Worm (Caenorhabditis elegans) whole organism, early embryonic: ENCODE results near the gene C28C12.11.

ENCODE experiments used
- B0310.2 ChIP-seq: sonication (generic microtip); optimal IDR thresholded peaks from 2 replicates; lab custom pipeline; 2016; ENCODE audit warnings: mild to moderate bottlenecking, missing genetic modification characterization, missing compliant biosample characterization
- F13C5.2 ChIP-seq: sonication (generic microtip); optimal IDR thresholded peaks from 2 replicates; lab custom pipeline; 2017; ENCODE audit warnings: mild to moderate bottlenecking, missing genetic modification characterization, inconsistent platforms, missing compliant biosample characterization
- aly-1 ChIP-seq: sonication (generic microtip); optimal IDR thresholded peaks from 2 replicates; lab custom pipeline; 2016; ENCODE audit warnings: missing genetic modification characterization, missing compliant biosample characterization
- ama-1 ChIP-seq: fragments of 150-350 bp; optimal IDR thresholded peaks from 2 replicates; lab custom pipeline; 2014
- ceh-13 ChIP-seq: fragments of 200-800 bp; sonication (Bioruptor generic); optimal IDR thresholded peaks from 2 replicates; lab custom pipeline; 2018; ENCODE audit warnings: mild to moderate bottlenecking, missing genetic modification characterization, missing compliant biosample characterization
- ceh-36 ChIP-seq: sonication (generic microtip); optimal IDR thresholded peaks from 2 replicates; lab custom pipeline; 2016; ENCODE audit warnings: missing genetic modification characterization, inconsistent platforms, missing compliant biosample characterization
- ets-7 ChIP-seq: sonication (generic microtip); optimal IDR thresholded peaks from 2 replicates; lab custom pipeline; 2016; ENCODE audit warnings: missing genotype, missing genetic modification characterization, missing compliant biosample characterization
- flt-1 ChIP-seq: fragments of 200-800 bp; sonication (Bioruptor generic); IDR thresholded peaks from 2 replicates; pipeline ENCODE4 v1.3.6; 2022; ENCODE audit warnings: missing genetic modification characterization, missing compliant biosample characterization
- hmbx-1 ChIP-seq: sonication (generic microtip); optimal IDR thresholded peaks from 2 replicates; lab custom pipeline; 2016; ENCODE audit warnings: mild to moderate bottlenecking, missing genetic modification characterization, missing compliant biosample characterization
- hmg-4 ChIP-seq: fragments of 200-800 bp; sonication (Bioruptor generic); optimal IDR thresholded peaks from 2 replicates; lab custom pipeline; 2018; ENCODE audit warnings: mild to moderate bottlenecking, missing genetic modification characterization, missing compliant biosample characterization
- hnd-1 ChIP-seq: sonication (generic microtip); optimal IDR thresholded peaks from 2 replicates; lab custom pipeline; 2016; ENCODE audit warnings: missing genetic modification characterization, missing compliant biosample characterization
- pes-1 ChIP-seq: fragments of 200-800 bp; sonication (Bioruptor generic); IDR thresholded peaks from 2 replicates; pipeline ENCODE4 v1.3.6; 2022; ENCODE audit warnings: missing genetic modification reagents, missing genetic modification characterization, missing compliant biosample characterization
- scrt-1 ChIP-seq: fragments of 200-800 bp; sonication (Bioruptor generic); IDR thresholded peaks from 2 replicates; pipeline ENCODE4 v1.3.6; 2022; ENCODE audit warnings: missing genetic modification characterization, missing compliant biosample characterization
- sea-1 ChIP-seq: fragments of 200-800 bp; sonication (Bioruptor generic); conservative IDR thresholded peaks from 2 replicates; pipeline ENCODE4 v1.3.6; 2022; ENCODE audit warnings: missing genetic modification characterization, missing compliant biosample characterization
- tbx-11 ChIP-seq: fragments of 200-800 bp; sonication (Bioruptor generic); IDR thresholded peaks from 2 replicates; pipeline ENCODE4 v1.3.6; 2022; ENCODE audit warnings: missing genetic modification characterization, missing compliant biosample characterization
- tbx-37 ChIP-seq: fragments of 200-800 bp; sonication (Bioruptor generic); conservative IDR thresholded peaks from 2 replicates; pipeline ENCODE4 v1.3.6; 2022; ENCODE audit warnings: missing genetic modification reagents, missing genetic modification characterization, missing compliant biosample characterization
- tra-4 ChIP-seq: sonication (generic microtip); optimal IDR thresholded peaks from 2 replicates; lab custom pipeline; 2017; ENCODE audit warnings: missing genetic modification characterization, missing compliant biosample characterization

Gene C28C12.11

DNA sequence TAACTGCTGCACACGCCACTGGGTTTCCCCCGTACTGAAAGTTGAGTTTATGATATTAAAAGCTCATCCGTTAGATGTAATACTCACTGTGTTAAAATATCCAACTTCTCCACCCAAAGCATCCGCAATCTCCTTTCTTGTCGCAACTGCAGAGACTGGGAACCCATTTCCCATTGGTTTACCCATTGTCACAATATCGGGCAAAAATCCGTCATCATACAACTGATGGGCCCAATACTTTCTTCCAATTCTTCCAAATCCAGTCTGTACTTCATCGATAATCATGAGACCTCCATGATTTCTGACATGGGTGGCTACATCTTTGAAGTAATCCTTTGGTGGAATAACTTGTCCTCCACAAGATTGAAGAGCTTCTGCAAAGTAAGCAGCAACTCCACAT is 24.0 kb upstream of the C28C12.11 start:
- no peak for TF ChIP-seq ets-7 (tag; lab: Kevin White, UChicago)
- no peak for TF ChIP-seq aly-1
- no peak for TF ChIP-seq hmbx-1
- TF ChIP-seq hmg-4 (GFP tag; lab: Kevin White, UChicago), result no peak
- no peak for TF ChIP-seq B0310.2 (tag; lab: Kevin White, UChicago)
- no peak for TF ChIP-seq ceh-13 (GFP tag; lab: Kevin White, UChicago)
- no peak for TF ChIP-seq ama-1 (lab: Kevin White, UChicago)
- no peak for TF ChIP-seq tbx-37 (GFP tag; lab: Robert Waterston, UW)
- TF ChIP-seq F13C5.2 (tag; lab: Kevin White, UChicago), result no peak
- no peak for TF ChIP-seq tra-4 (tag; lab: Kevin White, UChicago)

DNA sequence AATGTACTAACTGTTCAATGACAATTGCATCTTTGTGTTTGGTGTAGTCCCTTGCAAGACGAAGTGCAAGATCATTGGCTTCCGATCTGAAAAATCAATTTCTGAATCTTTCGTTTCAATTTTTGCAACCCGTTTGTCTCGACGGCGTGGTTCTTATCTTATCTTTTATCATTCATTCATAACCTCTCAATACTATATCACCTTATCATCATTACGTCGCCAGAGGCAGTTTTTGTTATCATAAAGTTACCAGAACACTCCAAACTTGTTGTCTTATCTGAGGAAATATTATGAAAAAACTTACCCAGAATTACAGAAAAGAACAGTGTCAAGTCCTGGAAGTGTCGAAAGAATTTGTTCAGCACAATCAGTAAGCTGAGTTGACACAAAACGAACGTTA is 23.3 kb upstream of the C28C12.11 start:
- no peak for TF ChIP-seq hmbx-1
- TF ChIP-seq aly-1, result no peak
- no peak for TF ChIP-seq ama-1 (lab: Kevin White, UChicago)
- no peak for TF ChIP-seq B0310.2 (tag; lab: Kevin White, UChicago)
- TF ChIP-seq F13C5.2 (tag; lab: Kevin White, UChicago), result no peak
- TF ChIP-seq flt-1 (GFP tag; lab: Robert Waterston, UW), result no peak
- no peak for TF ChIP-seq sea-1 (GFP tag; lab: Robert Waterston, UW)
- TF ChIP-seq tbx-11 (GFP tag; lab: Robert Waterston, UW), result no peak
- TF ChIP-seq hnd-1, result no peak
- TF ChIP-seq ceh-13 (GFP tag; lab: Kevin White, UChicago), result no peak

DNA sequence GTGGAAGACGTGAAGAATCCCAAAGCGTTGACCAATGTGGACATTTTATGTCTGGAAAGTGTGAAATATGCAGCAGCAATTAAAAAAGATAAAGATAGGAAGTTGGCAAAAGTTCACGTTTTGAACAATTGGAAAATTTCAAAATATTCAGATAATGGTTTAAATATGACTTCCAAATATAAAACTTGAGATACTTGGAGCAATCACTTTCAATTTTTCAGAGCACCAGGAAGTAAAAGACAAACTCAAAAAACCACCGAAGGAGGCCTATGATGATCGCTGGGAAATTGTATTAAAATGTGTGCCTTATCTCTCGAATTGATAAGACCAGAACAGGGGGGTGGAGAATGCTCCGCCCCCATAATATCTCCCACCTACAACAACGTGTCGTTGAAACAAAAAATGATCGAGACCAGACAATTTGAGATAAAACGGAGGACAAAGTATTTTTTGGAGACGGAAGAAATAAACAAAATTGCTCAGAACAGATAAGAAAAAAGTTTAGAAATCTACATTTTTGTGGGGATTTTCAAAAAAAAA is 22.1 kb upstream of the C28C12.11 start, which contains the start of gene eppl-1:
Gene eppl-1, minus strand, starts transcription at position 51 of the 540 bp plus-strand sequence.
- TF ChIP-seq hnd-1 (no peak), sea-1 (GFP tag; lab: Robert Waterston, UW) (no peak), hmbx-1 (no peak), tbx-37 (GFP tag; lab: Robert Waterston, UW) (no peak), B0310.2 (tag; lab: Kevin White, UChicago) (no peak), F13C5.2 (tag; lab: Kevin White, UChicago) (no peak), aly-1 (no peak), ets-7 (tag; lab: Kevin White, UChicago) (no peak), flt-1 (GFP tag; lab: Robert Waterston, UW) (no peak), pes-1 (GFP tag; lab: Robert Waterston, UW) (no peak), tbx-11 (GFP tag; lab: Robert Waterston, UW) (no peak)

DNA sequence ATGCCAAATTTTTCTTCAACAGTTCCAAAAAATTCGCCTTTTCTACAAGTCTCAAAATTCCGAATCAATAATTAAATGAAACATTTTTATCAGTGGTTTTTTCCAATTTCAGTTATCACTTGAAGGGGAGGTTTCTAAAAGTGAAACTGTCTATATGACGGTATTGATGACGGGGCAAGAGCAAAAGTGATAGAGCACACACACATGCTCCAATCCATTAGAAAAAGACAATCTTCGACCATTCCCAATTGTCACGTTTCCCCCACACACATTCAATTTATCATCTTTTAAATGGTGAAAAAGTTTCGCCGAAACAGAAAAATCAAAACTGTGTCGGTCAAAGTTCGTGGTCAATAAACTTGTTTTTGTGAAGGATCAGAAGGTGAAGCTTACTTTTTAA is 20.7 kb upstream of the C28C12.11 start:
- TF ChIP-seq tbx-37 (GFP tag; lab: Robert Waterston, UW) (no peak), ama-1 (lab: Kevin White, UChicago) (no peak), ceh-13 (GFP tag; lab: Kevin White, UChicago) (no peak), sea-1 (GFP tag; lab: Robert Waterston, UW) (no peak), ceh-36 (tag; lab: Kevin White, UChicago) (no peak), hmg-4 (GFP tag; lab: Kevin White, UChicago) (no peak), scrt-1 (GFP tag; lab: Robert Waterston, UW) (no peak), B0310.2 (tag; lab: Kevin White, UChicago) (no peak), F13C5.2 (tag; lab: Kevin White, UChicago) (no peak), pes-1 (GFP tag; lab: Robert Waterston, UW) (no peak)

DNA sequence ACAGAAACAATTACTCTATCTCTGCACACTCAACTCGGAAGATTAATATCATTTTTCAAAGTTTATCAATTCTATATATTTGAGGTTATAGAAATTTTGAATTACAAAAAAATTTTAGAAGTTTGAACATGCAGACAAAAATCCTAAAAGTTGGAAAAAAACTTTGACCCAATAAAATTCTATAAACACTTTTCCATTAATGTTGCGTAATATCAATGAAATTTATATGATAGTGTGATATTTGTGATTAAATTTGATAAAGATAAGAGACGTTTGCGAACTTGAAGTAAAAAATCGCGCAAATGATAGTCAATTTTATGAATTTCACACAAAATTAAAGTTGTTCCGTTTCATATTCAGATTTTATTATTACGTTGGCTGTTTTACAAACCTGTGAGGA is 19.8 kb upstream of the C28C12.11 start:
- TF ChIP-seq hmbx-1, result no peak
- TF ChIP-seq hnd-1, result no peak
- TF ChIP-seq hmg-4 (GFP tag; lab: Kevin White, UChicago), result no peak
- no peak for TF ChIP-seq tra-4 (tag; lab: Kevin White, UChicago)
- TF ChIP-seq B0310.2 (tag; lab: Kevin White, UChicago), result no peak
- TF ChIP-seq scrt-1 (GFP tag; lab: Robert Waterston, UW), result no peak
- TF ChIP-seq flt-1 (GFP tag; lab: Robert Waterston, UW), result no peak

DNA sequence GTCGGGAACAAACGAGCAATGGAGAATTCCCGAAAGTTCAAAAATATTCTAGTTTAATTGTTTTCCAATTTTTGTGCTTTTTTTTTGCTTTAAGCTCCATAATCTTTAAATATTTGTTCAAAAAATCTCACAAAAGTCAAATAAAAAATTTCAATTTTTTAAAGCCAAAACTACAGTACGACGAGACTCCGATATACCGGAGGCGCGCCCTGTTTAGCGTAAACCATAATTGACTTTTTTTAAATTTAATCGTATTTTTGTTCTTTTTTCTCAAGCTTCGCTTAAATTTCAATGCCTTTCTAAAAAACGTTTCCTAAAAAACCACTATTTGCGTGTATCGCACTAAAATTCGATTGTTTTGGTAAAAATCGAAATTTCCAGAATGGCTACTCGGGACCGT is 17.0 kb upstream of the C28C12.11 start, which contains the start of gene syx-4:
Gene syx-4, plus strand, starts transcription at position 382 of the 400 bp plus-strand sequence.
- no peak for TF ChIP-seq F13C5.2 (tag; lab: Kevin White, UChicago)
- TF ChIP-seq ceh-13 (GFP tag; lab: Kevin White, UChicago), result no peak
- no peak for TF ChIP-seq ets-7 (tag; lab: Kevin White, UChicago)
- no peak for TF ChIP-seq flt-1 (GFP tag; lab: Robert Waterston, UW)
- no peak for TF ChIP-seq tbx-37 (GFP tag; lab: Robert Waterston, UW)
- TF ChIP-seq ama-1 (lab: Kevin White, UChicago), result no peak

DNA sequence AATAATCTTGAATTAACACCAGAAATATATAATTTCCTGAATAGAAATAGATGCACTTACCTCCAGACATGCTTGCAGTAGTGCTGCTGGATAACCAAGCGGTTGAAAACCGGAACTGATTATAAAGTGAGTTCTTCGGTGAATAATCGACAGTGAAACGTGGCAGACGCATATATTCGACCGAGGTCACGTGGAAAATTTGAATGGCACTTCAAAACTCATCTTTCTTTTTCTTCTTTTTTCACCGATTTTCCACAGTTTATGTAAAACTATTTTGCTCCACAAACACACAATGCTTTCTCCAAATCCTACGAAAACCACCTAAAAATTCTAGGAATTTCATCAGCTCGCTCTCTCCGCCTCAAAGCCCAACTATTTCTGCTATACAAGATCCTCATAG is 13.6 kb upstream of the C28C12.11 start, which contains the start of gene ant-1.4:
Gene ant-1.4, minus strand, starts transcription at position 101 of the 400 bp plus-strand sequence.
- TF ChIP-seq hmg-4 (GFP tag; lab: Kevin White, UChicago) (no peak), aly-1 (no peak), hnd-1 (no peak), pes-1 (GFP tag; lab: Robert Waterston, UW) (no peak), scrt-1 (GFP tag; lab: Robert Waterston, UW) (no peak), sea-1 (GFP tag; lab: Robert Waterston, UW) (no peak), flt-1 (GFP tag; lab: Robert Waterston, UW) (no peak), F13C5.2 (tag; lab: Kevin White, UChicago) (no peak), ceh-13 (GFP tag; lab: Kevin White, UChicago) (no peak), tbx-37 (GFP tag; lab: Robert Waterston, UW) (no peak), tbx-11 (GFP tag; lab: Robert Waterston, UW) (no peak), ama-1 (lab: Kevin White, UChicago) (no peak), hmbx-1 (no peak), ets-7 (tag; lab: Kevin White, UChicago) (no peak), tra-4 (tag; lab: Kevin White, UChicago) (no peak), ceh-36 (tag; lab: Kevin White, UChicago) (no peak), B0310.2 (tag; lab: Kevin White, UChicago) (no peak)
